Worm (Caenorhabditis elegans): ENCODE results near the gene fbxa-181.

ce11 chrV:13744901-13745300, 19.2 kb downstream of the fbxa-181 start, which contains the start of gene F35E12.9:
- TF ChIP-seq elt-3 (tag; optimal IDR thresholded peaks at IDR 0.05): no peak
- TF ChIP-seq dpl-1 (GFP tag; optimal IDR thresholded peaks at IDR 0.05): no peak
- no peak for TF ChIP-seq aly-2 (tag; optimal IDR thresholded peaks at IDR 0.05)
- TF ChIP-seq mep-1 (tag; optimal IDR thresholded peaks at IDR 0.05): no peak
- no peak for TF ChIP-seq ztf-11 (tag; optimal IDR thresholded peaks at IDR 0.05)
- TF ChIP-seq lin-13 (GFP tag; optimal IDR thresholded peaks at IDR 0.05): no peak
- no peak for TF ChIP-seq nhr-77 (tag; optimal IDR thresholded peaks at IDR 0.05)
- no peak for TF ChIP-seq ceh-90 (tag; optimal IDR thresholded peaks at IDR 0.05)

Data from whole organism, L1 larva.